Worm (Caenorhabditis elegans) whole organism, L1 larva: ENCODE measurements around the gene F36H1.3.

ENCODE experiments used
- C16A3.4 ChIP-seq: fragments of 150-350 bp; optimal IDR thresholded peaks from 2 replicates; lab custom pipeline; 2014; ENCODE audit warnings: missing biosample characterization, missing genetic modification characterization
- F16B12.6 ChIP-seq: fragments of 150-350 bp; optimal IDR thresholded peaks from 2 replicates; lab custom pipeline; 2014; ENCODE audit warnings: missing biosample characterization, missing genetic modification characterization
- alr-1 ChIP-seq: fragments of 200-800 bp; sonication (Bioruptor generic); optimal IDR thresholded peaks from 2 replicates; lab custom pipeline; 2018; ENCODE audit warnings: borderline replicate concordance, mild to moderate bottlenecking, missing genetic modification characterization, missing compliant biosample characterization
- ama-1 ChIP-seq: fragments of 150-350 bp; optimal IDR thresholded peaks from 2 replicates; lab custom pipeline; 2014
- ceh-82 ChIP-seq, 3 experiments: fragments of 150-350 bp in 1 of 3; sonication (generic microtip) in 2 of 3; optimal IDR thresholded peaks; 2 replicates each; lab custom pipeline; 2014 to 2017; ENCODE audit warnings: missing biosample characterization in 3 of 3, missing genetic modification characterization in 3 of 3
- ces-1 ChIP-seq: fragments of 150-350 bp; optimal IDR thresholded peaks from 2 replicates; lab custom pipeline; 2014; ENCODE audit warnings: missing biosample characterization, missing genetic modification reagents, missing genetic modification characterization
- dpl-1 ChIP-seq, 3 experiments: fragments of 150-350 bp in 2 of 3; sonication (generic microtip) in 1 of 3; optimal IDR thresholded peaks; 2 replicates each; lab custom pipeline; 2014 to 2017; ENCODE audit warnings: missing biosample characterization in 3 of 3, missing genetic modification characterization in 3 of 3, missing genetic modification reagents in 3 of 3
- dsc-1 ChIP-seq: sonication (generic microtip); optimal IDR thresholded peaks from 2 replicates; lab custom pipeline; 2016; ENCODE audit warnings: mild to moderate bottlenecking, missing genetic modification characterization, missing compliant biosample characterization
- efl-1 ChIP-seq, 4 experiments: fragments of 150-350 bp; optimal IDR thresholded peaks in 3 of 4; peaks in 1 of 4; 1 replicate in 1 of 4; 2 replicates in 3 of 4; lab custom pipeline; 2014; ENCODE audit warnings: missing biosample characterization in 2 of 4, missing genetic modification characterization in 2 of 4, missing genetic modification reagents in 2 of 4
- egl-13 ChIP-seq: sonication (generic microtip); optimal IDR thresholded peaks from 2 replicates; lab custom pipeline; 2016; ENCODE audit warnings: missing genotype, missing genetic modification reagents, missing genetic modification characterization, missing compliant biosample characterization
- egl-27 ChIP-seq, 2 experiments: fragments of 150-350 bp in 1 of 2; sonication (generic microtip); optimal IDR thresholded peaks; 3 replicates each; lab custom pipeline; 2017 to 2018; ENCODE audit warnings: missing biosample characterization in 2 of 2, missing genetic modification characterization in 2 of 2, missing genetic modification reagents in 2 of 2
- elt-3 ChIP-seq, 6 experiments: fragments of 150-350 bp in 1 of 6; sonication (generic microtip); optimal IDR thresholded peaks; 2 replicates each; lab custom pipeline; 2017 to 2018; ENCODE audit warnings: missing biosample characterization in 6 of 6, missing genetic modification characterization in 6 of 6, inconsistent platforms in 1 of 6
- fkh-4 ChIP-seq: sonication (generic microtip); optimal IDR thresholded peaks from 2 replicates; lab custom pipeline; 2016; ENCODE audit warnings: missing compliant biosample characterization, missing genetic modification characterization, borderline replicate concordance
- fkh-8 ChIP-seq: sonication (generic microtip); optimal IDR thresholded peaks from 2 replicates; lab custom pipeline; 2016; ENCODE audit warnings: mild to moderate bottlenecking, missing genetic modification characterization, missing compliant biosample characterization
- fos-1 ChIP-seq: fragments of 150-350 bp; optimal IDR thresholded peaks from 2 replicates; lab custom pipeline; 2014; ENCODE audit warnings: missing biosample characterization, missing genetic modification characterization
- grh-1 ChIP-seq: fragments of 200-800 bp; sonication (Bioruptor generic); IDR thresholded peaks from 2 replicates; pipeline ENCODE4 v1.3.6; 2022; ENCODE audit warnings: missing genetic modification reagents, missing genetic modification characterization, missing compliant biosample characterization
- hlh-17 ChIP-seq: fragments of 200-800 bp; sonication (Bioruptor generic); optimal IDR thresholded peaks from 2 replicates; lab custom pipeline; 2018; ENCODE audit warnings: missing genetic modification characterization, mild to moderate bottlenecking, missing compliant biosample characterization, moderate library complexity, borderline replicate concordance
- hlh-4 ChIP-seq: sonication (generic microtip); optimal IDR thresholded peaks from 2 replicates; lab custom pipeline; 2016; ENCODE audit warnings: mild to moderate bottlenecking, missing genetic modification characterization, missing compliant biosample characterization
- isw-1 ChIP-seq: fragments of 200-800 bp; sonication (Bioruptor generic); IDR thresholded peaks from 2 replicates; pipeline ENCODE4 v1.3.6; 2022; ENCODE audit warnings: missing genetic modification characterization, missing compliant biosample characterization
- lin-13 ChIP-seq: fragments of 150-350 bp; optimal IDR thresholded peaks from 2 replicates; lab custom pipeline; 2014; ENCODE audit warnings: missing biosample characterization, missing genetic modification reagents, missing genetic modification characterization
- lin-14 ChIP-seq: fragments of 200-800 bp; sonication (Bioruptor generic); optimal IDR thresholded peaks from 2 replicates; lab custom pipeline; 2018; ENCODE audit warnings: mild to moderate bottlenecking, missing genetic modification characterization, moderate library complexity, missing compliant biosample characterization
- lin-15B ChIP-seq: fragments of 150-350 bp; sonication (generic microtip); optimal IDR thresholded peaks from 3 replicates; lab custom pipeline; 2014; ENCODE audit warnings: missing biosample characterization, missing genetic modification characterization
- lin-35 ChIP-seq, 2 experiments: fragments of 150-350 bp; optimal IDR thresholded peaks; 2 replicates each; lab custom pipeline; 2014; ENCODE audit warnings: missing biosample characterization in 2 of 2, missing genetic modification characterization in 2 of 2, missing genetic modification reagents in 2 of 2
- lsy-2 ChIP-seq, 2 experiments: fragments of 150-350 bp; optimal IDR thresholded peaks; 2 replicates each; lab custom pipeline; 2014; ENCODE audit warnings: missing biosample characterization in 2 of 2, missing genetic modification characterization in 2 of 2
- mab-9 ChIP-seq: fragments of 200-800 bp; sonication (Bioruptor generic); IDR thresholded peaks from 2 replicates; pipeline ENCODE4 v1.3.6; 2022; ENCODE audit warnings: missing genetic modification reagents, missing genetic modification characterization, missing compliant biosample characterization
- mdl-1 ChIP-seq, 2 experiments: fragments of 150-350 bp; optimal IDR thresholded peaks; 2 replicates each; lab custom pipeline; 2014 to 2017; ENCODE audit warnings: missing biosample characterization in 2 of 2, missing genetic modification characterization in 2 of 2, inconsistent platforms in 1 of 2
- mep-1 ChIP-seq: fragments of 150-350 bp; optimal IDR thresholded peaks from 2 replicates; lab custom pipeline; 2014; ENCODE audit warnings: missing biosample characterization, missing genetic modification characterization
- nhr-19 ChIP-seq: fragments of 200-800 bp; sonication (Bioruptor generic); conservative IDR thresholded peaks from 2 replicates; pipeline ENCODE4 v1.3.6; 2022; ENCODE audit warnings: missing genetic modification characterization, missing compliant biosample characterization
- nhr-20 ChIP-seq: sonication (generic microtip); optimal IDR thresholded peaks from 2 replicates; lab custom pipeline; 2016; ENCODE audit warnings: mild to moderate bottlenecking, missing genetic modification characterization, missing compliant biosample characterization
- nhr-47 ChIP-seq: sonication (generic microtip); optimal IDR thresholded peaks from 2 replicates; lab custom pipeline; 2016; ENCODE audit warnings: mild to moderate bottlenecking, missing genetic modification characterization, moderate library complexity, missing compliant biosample characterization
- nhr-71 ChIP-seq: sonication (generic microtip); optimal IDR thresholded peaks from 2 replicates; lab custom pipeline; 2016; ENCODE audit warnings: mild to moderate bottlenecking, missing genetic modification characterization, moderate library complexity, missing compliant biosample characterization
- pax-3 ChIP-seq: fragments of 200-800 bp; sonication (Bioruptor generic); optimal IDR thresholded peaks from 2 replicates; lab custom pipeline; 2018; ENCODE audit warnings: mild to moderate bottlenecking, missing genetic modification characterization, moderate library complexity, missing compliant biosample characterization
- pqm-1 ChIP-seq: sonication (generic microtip); optimal IDR thresholded peaks from 3 replicates; lab custom pipeline; 2017; ENCODE audit warnings: missing biosample characterization, missing genetic modification characterization
- rnt-1 ChIP-seq: sonication (generic microtip); optimal IDR thresholded peaks from 2 replicates; lab custom pipeline; 2016; ENCODE audit warnings: mild to moderate bottlenecking, missing genetic modification characterization, moderate library complexity, missing compliant biosample characterization
- skn-1 ChIP-seq: fragments of 150-350 bp; optimal IDR thresholded peaks from 2 replicates; lab custom pipeline; 2014; ENCODE audit warnings: missing biosample characterization, missing genetic modification characterization
- snu-23 ChIP-seq: sonication (generic microtip); optimal IDR thresholded peaks from 2 replicates; lab custom pipeline; 2016; ENCODE audit warnings: missing genetic modification characterization, missing compliant biosample characterization
- sox-4 ChIP-seq: sonication (generic microtip); optimal IDR thresholded peaks from 2 replicates; lab custom pipeline; 2016; ENCODE audit warnings: missing genetic modification characterization, missing compliant biosample characterization
- swsn-7 ChIP-seq: sonication (generic microtip); optimal IDR thresholded peaks from 2 replicates; lab custom pipeline; 2016; ENCODE audit warnings: missing genetic modification characterization, missing compliant biosample characterization
- tlp-1 ChIP-seq: fragments of 150-350 bp; optimal IDR thresholded peaks from 2 replicates; lab custom pipeline; 2014; ENCODE audit warnings: missing biosample characterization, missing genetic modification characterization
- unc-130 ChIP-seq: fragments of 150-350 bp; optimal IDR thresholded peaks from 2 replicates; lab custom pipeline; 2017; ENCODE audit warnings: missing biosample characterization, missing genetic modification characterization, inconsistent platforms
- unc-30 ChIP-seq: sonication (generic microtip); optimal IDR thresholded peaks from 2 replicates; lab custom pipeline; 2017; ENCODE audit warnings: missing biosample characterization, missing genetic modification characterization
- unc-62 ChIP-seq: fragments of 150-350 bp; optimal IDR thresholded peaks from 2 replicates; lab custom pipeline; 2014; ENCODE audit warnings: missing biosample characterization, missing genetic modification reagents, missing genetic modification characterization
- xbp-1 ChIP-seq: sonication (generic microtip); optimal IDR thresholded peaks from 2 replicates; lab custom pipeline; 2016; ENCODE audit warnings: missing genetic modification characterization, missing compliant biosample characterization
- ztf-11 ChIP-seq, 2 experiments: sonication (generic microtip); optimal IDR thresholded peaks; 2 replicates each; lab custom pipeline; 2016 to 2017; ENCODE audit warnings: missing genetic modification characterization in 2 of 2, missing biosample characterization in 1 of 2, missing compliant biosample characterization in 1 of 2
- ztf-4 ChIP-seq: fragments of 150-350 bp; optimal IDR thresholded peaks from 2 replicates; lab custom pipeline; 2014; ENCODE audit warnings: missing biosample characterization, missing genetic modification characterization

Gene F36H1.3

ce11 chrIV:11025941-11026340 is 24.0 kb upstream of the F36H1.3 start:
- TF ChIP-seq mep-1 (peak; percentile 18), rnt-1 (tag; lab: Kevin White, UChicago) (peak; percentile 28), nhr-47 (tag; lab: Kevin White, UChicago) (peak; percentile 14), hlh-4 (tag; lab: Kevin White, UChicago) (no peak), ztf-4 (tag; lab: Kevin White, UChicago) (peak; percentile 1), ama-1 (lab: Kevin White, UChicago) (peak; percentile 64), nhr-19 (GFP tag; lab: Robert Waterston, UW) (peak; percentile 23), grh-1 (GFP tag; lab: Robert Waterston, UW) (0 out of 2 replicates have a peak, but pooled peaks have one; percentile 8), snu-23 (no peak)

- TF ChIP-seq egl-13 (tag; lab: Kevin White, UChicago) (peak; percentile 10), unc-130 (tag; lab: Kevin White, UChicago) (no peak), dsc-1 (tag; lab: Kevin White, UChicago) (peak; percentile 38), hlh-17 (GFP tag; lab: Kevin White, UChicago) (no peak), nhr-47 (tag; lab: Kevin White, UChicago) (peak; percentile 50), fkh-8 (tag; lab: Kevin White, UChicago) (peak; percentile 49), C16A3.4 (peak; percentile 8), xbp-1 (tag; lab: Kevin White, UChicago) (peak; percentile 62), lin-14 (GFP tag; lab: Kevin White, UChicago) (peak; percentile 51), ceh-82 (tag; optimal IDR thresholded peaks at IDR 0.05; lab: Kevin White, UChicago) (no peak), snu-23 (peak; percentile 66), fkh-4 (peak; percentile 14), ztf-11 (tag; optimal IDR thresholded peaks at IDR 0.05; lab: Kevin White, UChicago) (peak in 1 of 2 experiments; percentile 42), ces-1 (GFP tag; lab: Kevin White, UChicago) (no peak), swsn-7 (peak; percentile 66), nhr-19 (GFP tag; lab: Robert Waterston, UW) (peak; percentile 45), F16B12.6 (tag; lab: Kevin White, UChicago) (peak; percentile 80), mab-9 (GFP tag; lab: Robert Waterston, UW) (no peak), isw-1 (GFP tag; lab: Robert Waterston, UW) (0 out of 2 replicates have a peak, but pooled peaks have one; percentile 9), tlp-1 (tag; lab: Kevin White, UChicago) (no peak), nhr-20 (peak; percentile 67), nhr-71 (tag; lab: Kevin White, UChicago) (peak; percentile 65), unc-62 (GFP tag; lab: Kevin White, UChicago) (no peak), lin-13 (GFP tag; lab: Kevin White, UChicago) (peak; percentile 60), lin-35 (GFP tag; optimal IDR thresholded peaks at IDR 0.05; lab: Kevin White, UChicago) (peak; percentile 35 to 61), alr-1 (tag; lab: Kevin White, UChicago) (no peak), mep-1 (peak; percentile 75), mdl-1 (tag; optimal IDR thresholded peaks at IDR 0.05; lab: Kevin White, UChicago) (no peak), grh-1 (GFP tag; lab: Robert Waterston, UW) (no peak), efl-1 (optimal IDR thresholded peaks at IDR 0.05; lab: Kevin White, UChicago) (peak in 1 of 2 experiments; percentile 26), efl-1 (GFP tag; optimal IDR thresholded peaks at IDR 0.05 in 1 of 2; lab: Kevin White, UChicago) (peak in 1 of 2 experiments; percentile 45), skn-1 (tag; lab: Kevin White, UChicago) (no peak), sox-4 (no peak), dpl-1 (GFP tag; optimal IDR thresholded peaks at IDR 0.05; lab: Kevin White, UChicago) (peak in 2 of 3 experiments; percentile 28 to 36), pqm-1 (tag; lab: Kevin White, UChicago) (no peak), rnt-1 (tag; lab: Kevin White, UChicago) (peak; percentile 32), lsy-2 (tag; optimal IDR thresholded peaks at IDR 0.05; lab: Kevin White, UChicago) (peak; percentile 59 to 69), elt-3 (tag; optimal IDR thresholded peaks at IDR 0.05; lab: Kevin White, UChicago) (no peak), unc-30 (tag; lab: Kevin White, UChicago) (no peak), egl-27 (tag; optimal IDR thresholded peaks at IDR 0.05; lab: Kevin White, UChicago) (no peak), pax-3 (tag; lab: Kevin White, UChicago) (peak; percentile 1), fos-1 (no peak), ztf-4 (tag; lab: Kevin White, UChicago) (peak; percentile 38), lin-15B (tag; lab: Kevin White, UChicago) (peak; percentile 6)
- TF ChIP-seq, all 84 proteins: peak for 26
These were observed 23.3 kb upstream of the F36H1.3 start for ce11 chrIV:11026648-11027047.
